Worm (Caenorhabditis elegans): ENCODE data around the gene T13F2.2.

T13F2.2 gene

ce11 chrIV:9797304-9798003 lies at the start of gene T13F2.2:
Gene T13F2.2 (minus strand): TSS chrIV:9797354.
- TF ChIP-seq nhr-71 (tag; optimal IDR thresholded peaks at IDR 0.05): peak; percentile 24
- no peak for TF ChIP-seq ceh-88 (GFP tag; IDR thresholded peaks at IDR 0.05)
- no peak for TF ChIP-seq unc-86 (tag; optimal IDR thresholded peaks at IDR 0.05)
- peak; percentile 33 for TF ChIP-seq lin-14 (GFP tag; optimal IDR thresholded peaks at IDR 0.05)
- peak; percentile 63 for TF ChIP-seq lir-3 (tag; optimal IDR thresholded peaks at IDR 0.05; ENCODE audit: poor library complexity)
- TF ChIP-seq lsy-2 (tag; optimal IDR thresholded peaks at IDR 0.05): peak; percentile 8 to 38
- TF ChIP-seq hlh-4 (tag; optimal IDR thresholded peaks at IDR 0.05): no peak
- peak; percentile 16 for TF ChIP-seq tbx-2 (tag; optimal IDR thresholded peaks at IDR 0.05)
- TF ChIP-seq aha-1 (tag; optimal IDR thresholded peaks at IDR 0.05): no peak
- TF ChIP-seq xbp-1 (tag; optimal IDR thresholded peaks at IDR 0.05): no peak
- TF ChIP-seq Y116A8C.19 (tag; optimal IDR thresholded peaks at IDR 0.05; ENCODE audit: borderline replicate concordance): no peak
- TF ChIP-seq fkh-8 (tag; optimal IDR thresholded peaks at IDR 0.05): no peak
- no peak for TF ChIP-seq pag-3 (tag; optimal IDR thresholded peaks at IDR 0.05; ENCODE audit: borderline replicate concordance, insufficient read depth)
- TF ChIP-seq elt-2 (tag; optimal IDR thresholded peaks at IDR 0.05): peak; percentile 63
- TF ChIP-seq nhr-20 (tag; optimal IDR thresholded peaks at IDR 0.05): no peak
- TF ChIP-seq lin-39 (tag; optimal IDR thresholded peaks at IDR 0.05): no peak
- no peak for TF ChIP-seq skn-1 (tag; optimal IDR thresholded peaks at IDR 0.05)
- TF ChIP-seq ztf-11 (tag; optimal IDR thresholded peaks at IDR 0.05): peak in 1 of 2 experiments; percentile 22
- peak; percentile 34 for TF ChIP-seq fkh-4 (tag; optimal IDR thresholded peaks at IDR 0.05; ENCODE audit: borderline replicate concordance)
- TF ChIP-seq rnt-1 (tag; optimal IDR thresholded peaks at IDR 0.05): peak; percentile 65
- TF ChIP-seq ceh-63 (GFP tag; optimal IDR thresholded peaks at IDR 0.05): no peak
- TF ChIP-seq unc-130 (tag; optimal IDR thresholded peaks at IDR 0.05): no peak
- peak; percentile 79 for TF ChIP-seq ceh-90 (tag; optimal IDR thresholded peaks at IDR 0.05)
- TF ChIP-seq lin-35 (GFP tag; optimal IDR thresholded peaks at IDR 0.05): peak in 1 of 2 experiments; percentile 15
- peak in 1 of 2 experiments; percentile 18 for TF ChIP-seq efl-1 (optimal IDR thresholded peaks at IDR 0.05)
- TF ChIP-seq efl-1 (GFP tag; optimal IDR thresholded peaks at IDR 0.05 in 1 of 2): peak in 1 of 2 experiments; percentile 53
- no peak for TF ChIP-seq nhr-77 (tag; optimal IDR thresholded peaks at IDR 0.05)
- TF ChIP-seq ceh-8 (GFP tag; optimal IDR thresholded peaks at IDR 0.05): no peak
- TF ChIP-seq dsc-1 (tag; optimal IDR thresholded peaks at IDR 0.05): peak; percentile 25
- no peak for TF ChIP-seq C16A3.4 (tag; optimal IDR thresholded peaks at IDR 0.05)
- TF ChIP-seq tlp-1 (tag; optimal IDR thresholded peaks at IDR 0.05): peak; percentile 44
- no peak for TF ChIP-seq egl-13 (tag; optimal IDR thresholded peaks at IDR 0.05)
- TF ChIP-seq ces-1 (GFP tag; optimal IDR thresholded peaks at IDR 0.05): no peak
- TF ChIP-seq dpl-1 (GFP tag; optimal IDR thresholded peaks at IDR 0.05): peak in 2 of 3 experiments; percentile 21 to 45
- no peak for TF ChIP-seq ztf-4 (tag; optimal IDR thresholded peaks at IDR 0.05)
- no peak for TF ChIP-seq mef-2 (tag; optimal IDR thresholded peaks at IDR 0.05)
- TF ChIP-seq nhr-90 (tag; optimal IDR thresholded peaks at IDR 0.05; ENCODE audit: poor library complexity): peak; percentile 56
- no peak for TF ChIP-seq ama-1 (optimal IDR thresholded peaks at IDR 0.05)
- peak; percentile 32 for TF ChIP-seq irx-1 (tag; optimal IDR thresholded peaks at IDR 0.05)

- TF ChIP-seq unc-86 (tag; optimal IDR thresholded peaks at IDR 0.05): no peak
- TF ChIP-seq efl-1 (optimal IDR thresholded peaks at IDR 0.05): no peak
- TF ChIP-seq efl-1 (GFP tag; optimal IDR thresholded peaks at IDR 0.05 in 1 of 2): peak in 1 of 2 experiments; percentile 64
- TF ChIP-seq nhr-47 (tag; optimal IDR thresholded peaks at IDR 0.05): no peak
Observed at ce11 chrIV:9846574-9846973, 49.4 kb upstream of the T13F2.2 start, which contains the start of gene K07F5.6. Gene K07F5.6 (minus strand): TSS chrIV:9846674.

Data from whole organism, L1 larva.